Worm (Caenorhabditis elegans): ENCODE results near the gene F23A7.3.

DNA sequence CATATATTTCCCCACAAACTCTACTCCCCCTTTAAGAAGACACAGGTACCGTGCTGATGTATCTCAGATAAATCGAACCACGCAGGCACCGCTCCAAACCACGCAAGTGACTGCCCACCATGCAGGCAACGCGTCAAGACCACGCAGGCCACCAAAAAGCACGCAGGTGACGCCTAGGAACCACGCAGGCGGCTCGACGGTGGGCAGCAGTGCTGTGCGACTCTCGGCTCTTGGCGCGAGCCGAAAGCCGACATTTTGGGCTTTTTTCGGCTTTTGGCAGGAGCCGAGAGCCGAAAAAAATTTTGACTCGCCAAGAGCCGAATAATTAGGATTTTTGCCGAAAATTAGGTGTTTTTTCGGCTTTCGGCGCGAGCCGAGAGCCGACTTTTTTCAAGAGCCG is 23.3 kb downstream of the F23A7.3 start:
- TF ChIP-seq B0035.1 (tag; optimal IDR thresholded peaks at IDR 0.05) = no peak
- no peak for TF ChIP-seq lag-1 (GFP tag; IDR thresholded peaks at IDR 0.05)
- peak; percentile 81 for TF ChIP-seq zfh-2 (GFP tag; conservative IDR thresholded peaks at IDR 0.05)
- no peak for TF ChIP-seq ama-1 (optimal IDR thresholded peaks at IDR 0.05)
- no peak for TF ChIP-seq ama-1 (GFP tag; optimal IDR thresholded peaks at IDR 0.05)
- TF ChIP-seq fkh-3 (tag; optimal IDR thresholded peaks at IDR 0.05) = no peak
- no peak for TF ChIP-seq attf-5 (GFP tag; optimal IDR thresholded peaks at IDR 0.05)
